Fruit fly (Drosophila melanogaster) Kc167 (cell line): ENCODE measurements around the gene yellow-e3.

Experiments
- Myc ChIP-seq: fragments of >200 bp; optimal IDR thresholded peaks from 2 replicates; lab custom pipeline; 2017; ENCODE audit warnings: missing external identifiers
- Sin3A ChIP-seq: fragments of >200 bp; optimal IDR thresholded peaks from 2 replicates; lab custom pipeline; 2018; ENCODE audit warnings: missing external identifiers
- h ChIP-seq: fragments of >200 bp; optimal IDR thresholded peaks from 3 replicates; lab custom pipeline; 2018; ENCODE audit warnings: missing external identifiers
- insv ChIP-seq: fragments of >200 bp; optimal IDR thresholded peaks from 3 replicates; lab custom pipeline; 2018; ENCODE audit warnings: missing external identifiers
- psq ChIP-seq: fragments of >200 bp; optimal IDR thresholded peaks from 2 replicates; lab custom pipeline; 2017; ENCODE audit warnings: missing external identifiers
- ttk ChIP-seq: sonication (Bioruptor generic); optimal IDR thresholded peaks from 2 replicates; lab custom pipeline; 2017; ENCODE audit warnings: missing external identifiers

yellow-e3 gene

DNA sequence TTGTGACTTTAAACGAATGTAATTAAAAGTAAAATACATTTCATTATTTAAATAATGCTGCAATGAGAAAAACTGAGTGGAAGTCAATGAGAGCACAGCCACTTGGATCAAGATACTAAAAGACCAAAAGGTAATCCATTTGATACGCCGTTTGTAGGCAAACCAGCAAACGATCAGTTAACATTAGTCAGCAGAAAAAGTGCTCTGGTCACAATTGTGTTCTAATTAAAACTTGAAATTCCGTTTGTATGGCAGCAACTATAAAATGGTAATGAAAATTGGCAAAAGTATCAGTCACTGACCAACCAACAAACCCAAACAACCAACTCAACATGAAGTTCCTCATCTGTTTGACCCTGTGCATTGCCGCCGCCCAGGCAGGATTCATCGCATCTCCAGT is 7.1 kb downstream of the yellow-e3 start, which contains the start of gene CG14377:
Gene CG14377 (plus strand): TSS at position 301 of the 400 bp plus-strand sequence.
- TF ChIP-seq psq (lab: Kevin White, UChicago) = no peak
- TF ChIP-seq insv (lab: Kevin White, UChicago) = no peak
- no peak for TF ChIP-seq ttk (lab: Kevin White, UChicago)
- no peak for TF ChIP-seq Myc
- TF ChIP-seq Sin3A = no peak
- TF ChIP-seq h = no peak

DNA sequence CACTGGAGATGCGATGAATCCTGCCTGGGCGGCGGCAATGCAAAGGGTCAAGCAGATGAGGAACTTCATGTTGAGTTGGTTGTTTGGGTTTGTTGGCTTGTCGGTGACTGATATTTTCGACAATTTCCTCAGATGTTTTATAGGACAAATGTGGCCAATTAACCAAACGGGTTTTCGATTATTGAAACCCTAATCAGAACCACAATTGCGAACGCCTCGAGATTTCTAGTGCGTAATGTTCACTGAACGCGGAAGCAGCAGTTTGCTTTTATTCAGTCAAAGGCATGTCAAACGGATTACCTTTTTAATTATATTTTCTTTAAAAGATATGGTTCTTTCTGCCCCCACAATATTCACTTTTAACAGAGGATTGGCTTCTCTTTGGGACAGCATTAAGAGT is 7.6 kb downstream of the yellow-e3 start, which contains the start of gene CG14374:
Gene CG14374 (minus strand): TSS at position 101 of the 400 bp plus-strand sequence.
- TF ChIP-seq insv (lab: Kevin White, UChicago) (no peak), Sin3A (no peak), Myc (no peak), h (no peak), ttk (lab: Kevin White, UChicago) (no peak), psq (lab: Kevin White, UChicago) (no peak)

DNA sequence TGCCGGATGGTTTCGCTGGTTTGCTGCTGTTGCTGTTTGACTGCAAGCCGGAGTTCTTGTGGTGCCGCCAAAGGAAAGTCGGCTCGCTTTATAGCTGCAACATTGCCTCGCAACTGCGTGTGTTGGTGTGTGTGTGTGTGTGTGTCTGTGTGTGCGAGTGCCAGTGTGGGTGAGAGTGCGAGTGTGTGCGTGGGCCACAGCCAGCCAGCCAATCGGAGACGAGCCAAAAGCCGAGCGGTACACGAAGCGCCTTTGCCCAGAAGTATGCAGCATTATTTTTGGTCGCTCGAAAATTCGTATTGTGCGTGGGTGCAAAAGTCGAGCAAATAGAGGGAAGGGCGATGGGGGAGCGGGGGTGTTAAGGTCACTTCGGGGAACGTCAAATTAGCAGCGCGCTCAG is 9.5 kb downstream of the yellow-e3 start, which contains the start of gene CCHa2:
Gene CCHa2 (minus strand): TSS at position 65 of the 400 bp plus-strand sequence.
- TF ChIP-seq insv (lab: Kevin White, UChicago) (no peak), psq (lab: Kevin White, UChicago) (no peak), ttk (lab: Kevin White, UChicago) (no peak), Sin3A (no peak), Myc (no peak), h (no peak)

DNA sequence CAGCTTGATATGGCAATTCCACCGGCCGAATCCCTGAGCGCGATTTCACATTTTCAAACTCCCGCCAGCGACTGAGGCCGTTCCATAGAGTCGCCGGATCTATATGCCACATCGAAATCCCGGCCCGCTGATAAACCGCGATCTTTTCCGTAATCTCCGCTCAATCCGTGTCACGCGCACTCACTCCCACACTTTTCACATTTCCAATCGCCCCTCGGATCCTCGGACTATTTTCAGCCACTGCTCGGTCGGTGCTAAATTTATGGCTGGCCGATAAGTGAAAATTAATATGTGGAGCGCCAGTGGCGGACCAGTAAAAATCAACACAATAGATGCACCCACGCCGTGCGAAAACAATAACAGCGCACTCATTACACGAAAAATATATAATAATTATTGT is 11.7 kb downstream of the yellow-e3 start:
- TF ChIP-seq insv (lab: Kevin White, UChicago) = no peak
- no peak for TF ChIP-seq psq (lab: Kevin White, UChicago)
- no peak for TF ChIP-seq Sin3A
- no peak for TF ChIP-seq h
- TF ChIP-seq ttk (lab: Kevin White, UChicago) = no peak

DNA sequence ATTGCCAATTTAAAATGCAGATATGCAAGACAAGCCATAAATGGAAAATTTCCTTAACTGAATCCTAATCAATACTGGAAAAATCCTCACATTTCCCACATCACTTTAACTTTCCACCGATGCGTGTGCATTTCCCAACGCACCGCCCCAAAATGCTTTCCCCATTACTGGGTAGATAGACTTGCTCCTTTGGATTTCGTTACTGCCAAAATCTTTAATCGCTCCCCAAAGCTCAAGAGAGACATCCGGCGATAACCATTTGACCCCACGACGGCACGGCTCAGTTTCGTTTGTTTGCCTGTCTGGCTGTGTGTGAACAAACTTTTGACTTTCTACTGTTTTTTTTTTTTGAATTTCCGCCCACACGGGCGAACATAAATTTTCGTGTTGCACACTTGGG is 14.2 kb downstream of the yellow-e3 start:
- TF ChIP-seq Myc (no peak), insv (lab: Kevin White, UChicago) (no peak), h (no peak), Sin3A (no peak), ttk (lab: Kevin White, UChicago) (no peak)

DNA sequence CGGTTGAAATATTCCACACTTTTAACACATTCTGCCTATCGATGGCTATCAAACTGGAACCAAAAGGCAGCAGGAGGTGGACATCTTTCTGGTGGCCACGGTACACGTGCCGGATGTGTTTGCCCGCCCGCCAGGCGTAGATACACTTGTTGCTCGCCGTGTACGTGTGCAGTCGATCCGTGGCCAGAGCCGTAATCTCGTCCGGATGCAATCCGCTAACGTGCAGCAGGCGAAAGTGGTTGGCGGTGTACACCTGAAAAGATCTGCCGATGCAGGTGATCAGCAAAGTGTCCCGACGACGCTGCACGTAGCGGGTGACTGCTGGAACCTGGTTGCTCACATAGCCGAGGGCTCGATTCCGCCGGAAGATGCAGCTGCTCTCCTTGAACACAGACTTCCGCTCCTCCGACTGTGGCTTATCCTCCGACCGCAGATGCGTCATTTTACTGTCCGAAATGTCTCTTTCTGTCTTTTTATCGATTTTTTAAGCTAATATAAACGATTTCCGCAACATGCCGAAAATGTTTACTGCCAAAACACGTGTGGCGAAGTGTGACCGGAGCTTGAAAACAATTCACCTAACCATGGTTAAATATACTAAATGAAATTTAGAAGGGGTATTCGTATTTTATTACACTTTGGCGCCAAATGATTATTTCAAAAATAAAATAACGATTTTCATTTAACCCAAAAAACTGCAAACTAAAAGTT is 16.4 kb downstream of the yellow-e3 start, which contains the start of gene CG9799:
Gene CG9799 (minus strand): TSS at position 550 of the 711 bp plus-strand sequence.
- TF ChIP-seq insv (lab: Kevin White, UChicago) (no peak), Myc (no peak), psq (lab: Kevin White, UChicago) (no peak), h (peak; percentile 23)

DNA sequence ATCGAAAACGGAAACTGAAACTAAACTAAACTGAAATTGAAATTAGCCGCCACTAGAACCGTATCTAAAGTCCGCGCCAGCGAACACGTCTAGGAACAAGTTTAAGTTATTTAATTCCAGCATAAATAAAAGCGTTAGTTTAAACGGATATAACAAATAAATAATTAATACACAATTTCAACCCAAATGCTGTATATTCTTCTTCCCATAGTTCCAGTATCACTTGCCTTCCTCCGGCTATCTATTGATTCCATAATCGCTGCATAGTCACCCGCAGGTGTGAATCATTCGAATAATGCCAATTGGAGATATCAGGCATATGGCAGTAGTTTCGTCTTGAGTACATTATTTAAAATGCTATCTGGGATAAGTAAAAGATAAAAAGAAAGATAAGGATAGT is 19.6 kb downstream of the yellow-e3 start:
- TF ChIP-seq Myc (no peak), h (no peak), psq (lab: Kevin White, UChicago) (no peak), insv (lab: Kevin White, UChicago) (no peak), Sin3A (no peak), ttk (lab: Kevin White, UChicago) (no peak)

DNA sequence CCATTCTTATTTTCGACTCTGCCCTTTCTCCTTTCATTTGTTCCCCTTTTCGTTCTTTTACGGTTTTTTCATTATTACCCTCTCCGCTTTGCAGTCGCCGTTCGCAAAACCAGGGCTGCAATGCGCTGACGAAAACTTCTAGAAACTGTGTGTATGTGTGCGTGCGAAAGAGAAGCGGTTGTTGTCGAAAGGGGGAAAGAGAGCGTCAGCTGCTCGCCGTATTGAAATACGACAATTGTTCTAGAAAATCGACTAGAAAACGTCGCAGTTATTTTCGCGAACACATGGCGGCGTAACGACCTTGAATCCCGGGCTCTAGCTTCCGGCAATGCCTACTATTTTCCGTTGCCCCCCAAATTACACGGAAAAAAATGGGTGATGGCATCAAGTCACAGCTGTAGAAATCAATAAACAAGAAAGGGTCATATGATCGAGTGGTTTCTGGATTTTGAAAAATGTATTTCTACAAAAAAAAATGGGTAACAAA is 22.0 kb downstream of the yellow-e3 start:
- TF ChIP-seq insv (lab: Kevin White, UChicago) (no peak), psq (lab: Kevin White, UChicago) (no peak), h (no peak), ttk (lab: Kevin White, UChicago) (no peak), Sin3A (no peak), Myc (no peak)

DNA sequence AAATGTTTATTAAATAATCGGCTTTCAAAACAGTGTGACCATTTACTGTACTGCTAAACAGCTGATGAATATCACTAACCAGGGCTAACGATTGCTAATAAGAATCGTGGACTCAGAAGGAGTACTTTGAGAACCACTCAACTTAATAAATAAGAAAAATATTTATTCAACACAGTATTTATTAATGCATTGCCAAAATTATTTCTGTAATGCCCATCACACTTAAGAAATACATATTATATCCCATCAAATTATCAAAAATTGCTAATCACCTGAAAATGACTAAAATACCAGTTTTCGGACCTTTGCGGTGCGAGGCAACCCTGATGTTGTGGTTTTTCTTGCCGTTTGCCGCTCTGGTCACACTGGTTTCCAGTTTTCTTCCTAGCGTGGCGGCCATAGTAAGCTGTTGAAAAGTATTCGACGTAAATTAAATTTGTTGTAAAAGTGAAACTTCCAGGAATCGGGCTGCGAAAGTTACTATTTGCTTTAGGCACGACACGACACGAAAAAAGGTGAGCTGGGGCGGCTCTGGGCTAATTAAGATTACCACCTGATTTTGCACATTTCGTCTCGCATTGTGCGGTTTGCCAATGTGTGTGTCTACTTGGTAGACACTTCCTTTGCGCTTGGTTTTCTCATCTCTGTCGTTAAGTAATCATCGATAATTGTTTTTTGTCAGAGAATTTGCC is 22.8 kb downstream of the yellow-e3 start, which contains the start of the genes mRpS21 and Droj2:
Gene mRpS21 (minus strand): TSS at position 66 of the 692 bp plus-strand sequence.
Gene Droj2 (plus strand): TSS at position 363 of the 692 bp plus-strand sequence.
- TF ChIP-seq insv (lab: Kevin White, UChicago) = no peak
- TF ChIP-seq psq (lab: Kevin White, UChicago) = no peak
- TF ChIP-seq h = no peak
- no peak for TF ChIP-seq Myc
- TF ChIP-seq ttk (lab: Kevin White, UChicago) = no peak
- no peak for TF ChIP-seq Sin3A

DNA sequence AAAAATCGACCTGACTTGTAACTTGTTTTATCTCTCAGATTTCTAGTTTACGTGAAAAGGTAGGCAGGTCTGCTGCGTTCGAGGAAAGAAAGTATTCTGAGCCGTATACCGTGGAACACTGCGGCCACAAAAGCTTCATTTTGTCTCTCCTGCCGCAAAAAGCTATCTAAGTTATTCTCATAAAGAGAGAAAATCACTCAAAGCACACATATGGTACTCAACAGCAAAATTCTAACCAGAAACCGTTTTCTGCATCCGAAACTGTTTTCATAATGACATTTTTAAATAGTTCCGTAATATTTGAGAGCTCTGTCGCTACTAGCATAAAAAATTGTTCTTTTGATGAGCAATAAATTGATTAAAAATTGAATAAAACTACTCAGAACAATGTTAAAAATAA is 25.0 kb downstream of the yellow-e3 start, which contains the start of the genes CG9813 and CG8870:
Gene CG9813 (minus strand): TSS at position 101 of the 400 bp plus-strand sequence.
Gene CG8870 (plus strand): TSS at position 168 of the 400 bp plus-strand sequence.
- TF ChIP-seq Sin3A = no peak
- TF ChIP-seq Myc = no peak
- no peak for TF ChIP-seq insv (lab: Kevin White, UChicago)
- no peak for TF ChIP-seq ttk (lab: Kevin White, UChicago)
- no peak for TF ChIP-seq h
- no peak for TF ChIP-seq psq (lab: Kevin White, UChicago)

DNA sequence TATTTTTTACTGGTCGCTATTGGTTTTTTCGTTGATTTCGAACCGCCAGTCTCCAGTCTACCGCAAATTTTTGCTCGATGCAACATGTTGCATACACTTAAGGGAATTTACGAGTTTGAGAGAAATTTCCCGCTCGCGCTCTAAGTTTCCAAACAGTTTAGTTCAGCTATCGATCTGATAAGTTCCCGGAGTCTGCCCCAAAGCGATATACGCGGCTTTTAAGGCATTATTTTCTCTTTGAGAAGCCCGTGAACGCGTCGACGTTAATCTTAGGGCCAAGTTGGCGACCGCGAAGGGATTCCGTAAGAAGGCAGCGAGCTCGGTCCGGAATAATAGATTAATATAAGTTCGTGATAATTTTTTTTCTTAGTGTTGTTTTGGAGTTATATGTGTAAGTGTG is 29.8 kb downstream of the yellow-e3 start:
- TF ChIP-seq h (no peak), psq (lab: Kevin White, UChicago) (no peak), ttk (lab: Kevin White, UChicago) (no peak), Myc (no peak), insv (lab: Kevin White, UChicago) (no peak), Sin3A (no peak)
